Fruit fly (Drosophila melanogaster) whole organism, embryonic: Measurements from ENCODE around the gene ninaB.

Experiments
- CG10543 ChIP-seq: fragments of 200-800 bp; sonication (Bioruptor generic); optimal IDR thresholded peaks from 3 replicates; lab custom pipeline; 2017; ENCODE audit warnings: missing biosample characterization, mild to moderate bottlenecking, missing genetic modification characterization, moderate library complexity
- CG10959 ChIP-seq: fragments of 200-800 bp; sonication (Bioruptor generic); IDR thresholded peaks from 2 replicates; pipeline ENCODE4 v1.3.6; 2022; ENCODE audit warnings: missing biosample characterization, missing genetic modification characterization
- CG12659 ChIP-seq: fragments of 200-800 bp; sonication (Bioruptor generic); optimal IDR thresholded peaks from 3 replicates; lab custom pipeline; 2017; ENCODE audit warnings: mild to moderate bottlenecking, missing biosample characterization, missing genetic modification reagents, missing genetic modification characterization
- CG13624 ChIP-seq: fragments of 200-800 bp; sonication (Bioruptor generic); optimal IDR thresholded peaks from 2 replicates; lab custom pipeline; 2016; ENCODE audit warnings: missing biosample characterization, missing genetic modification characterization
- CG14860 ChIP-seq: fragments of 200-800 bp; sonication (Bioruptor generic); IDR thresholded peaks from 3 replicates; pipeline ENCODE4 v1.3.6; 2022; ENCODE audit warnings: missing biosample characterization, missing genetic modification characterization; ENCODE audit not compliant: partially characterized antibody
- CG18764 ChIP-seq: fragments of 200-800 bp; sonication (Bioruptor generic); optimal IDR thresholded peaks from 3 replicates; lab custom pipeline; 2016; ENCODE audit warnings: missing biosample characterization, missing genetic modification characterization
- CG2875 ChIP-seq: fragments of 200-800 bp; sonication (Bioruptor generic); optimal IDR thresholded peaks from 2 replicates; lab custom pipeline; 2017; ENCODE audit warnings: missing biosample characterization, mild to moderate bottlenecking, missing genetic modification characterization, missing genetic modification reagents
- CG30431 ChIP-seq: fragments of 200-800 bp; sonication (Bioruptor generic); optimal IDR thresholded peaks from 2 replicates; lab custom pipeline; 2017; ENCODE audit warnings: missing biosample characterization, missing genetic modification characterization
- CG31388 ChIP-seq: fragments of 200-800 bp; sonication (Bioruptor generic); optimal IDR thresholded peaks from 2 replicates; lab custom pipeline; 2016; ENCODE audit warnings: missing biosample characterization, missing genetic modification characterization
- CG31441 ChIP-seq: fragments of 200-800 bp; sonication (Bioruptor generic); IDR thresholded peaks from 2 replicates; pipeline ENCODE4 v1.3.6; 2022; ENCODE audit warnings: missing biosample characterization, missing genetic modification characterization
- CG3407 ChIP-seq: fragments of 200-800 bp; sonication (Bioruptor generic); optimal IDR thresholded peaks from 2 replicates; lab custom pipeline; 2018; ENCODE audit warnings: missing biosample characterization, mild to moderate bottlenecking, missing genetic modification characterization
- CG34422 ChIP-seq: fragments of 200-800 bp; sonication (Bioruptor generic); IDR thresholded peaks from 3 replicates; pipeline ENCODE4 v1.3.6; 2022; ENCODE audit warnings: missing biosample characterization, missing genetic modification characterization
- CG3838 ChIP-seq: fragments of 200-800 bp; sonication (Bioruptor generic); optimal IDR thresholded peaks from 3 replicates; lab custom pipeline; 2016; ENCODE audit warnings: missing biosample characterization, missing genetic modification characterization
- CG4282 ChIP-seq: fragments of 200-800 bp; sonication (Bioruptor generic); optimal IDR thresholded peaks from 2 replicates; lab custom pipeline; 2016; ENCODE audit warnings: missing biosample characterization, missing genetic modification characterization
- CG5180 ChIP-seq: fragments of 200-800 bp; sonication (Bioruptor generic); optimal IDR thresholded peaks from 3 replicates; lab custom pipeline; 2017; ENCODE audit warnings: missing biosample characterization, missing genetic modification characterization, mild to moderate bottlenecking, moderate library complexity, missing genetic modification reagents
- CG6654 ChIP-seq: fragments of 200-800 bp; sonication (Bioruptor generic); optimal IDR thresholded peaks from 2 replicates; lab custom pipeline; 2017; ENCODE audit warnings: missing biosample characterization, mild to moderate bottlenecking, missing genetic modification characterization
- CG7372 ChIP-seq: fragments of 200-800 bp; sonication (Bioruptor generic); IDR thresholded peaks from 2 replicates; pipeline ENCODE4 v1.3.6; 2022; ENCODE audit warnings: missing biosample characterization, missing genetic modification characterization
- CG9609 ChIP-seq: fragments of 200-800 bp; sonication (Bioruptor generic); optimal IDR thresholded peaks from 3 replicates; lab custom pipeline; 2016; ENCODE audit warnings: missing biosample characterization, missing genetic modification characterization
- Camta ChIP-seq: fragments of 200-800 bp; sonication (Bioruptor generic); optimal IDR thresholded peaks from 2 replicates; lab custom pipeline; 2016; ENCODE audit warnings: missing biosample characterization, missing genetic modification characterization
- CrebB ChIP-seq: fragments of 200-800 bp; sonication (Bioruptor generic); optimal IDR thresholded peaks from 3 replicates; lab custom pipeline; 2018; ENCODE audit warnings: missing biosample characterization, mild to moderate bottlenecking, missing genetic modification characterization
- Dad ChIP-seq: fragments of 200-800 bp; sonication (Bioruptor generic); optimal IDR thresholded peaks from 3 replicates; lab custom pipeline; 2016; ENCODE audit warnings: missing biosample characterization, missing genetic modification characterization
- Dek ChIP-seq: fragments of 200-800 bp; sonication (Bioruptor generic); optimal IDR thresholded peaks from 3 replicates; lab custom pipeline; 2019; ENCODE audit warnings: missing biosample characterization, mild to moderate bottlenecking, missing genetic modification characterization, moderate library complexity
- Dip3 ChIP-seq: fragments of 200-800 bp; sonication (Bioruptor generic); optimal IDR thresholded peaks from 3 replicates; lab custom pipeline; 2016; ENCODE audit warnings: missing biosample characterization, missing genetic modification characterization
- Jarid2 ChIP-seq: fragments of 200-800 bp; sonication (Bioruptor generic); optimal IDR thresholded peaks from 3 replicates; lab custom pipeline; 2017; ENCODE audit warnings: mild to moderate bottlenecking, missing biosample characterization, missing genetic modification reagents, missing genetic modification characterization
- Meics ChIP-seq: fragments of 200-800 bp; sonication (Bioruptor generic); optimal IDR thresholded peaks from 2 replicates; lab custom pipeline; 2017; ENCODE audit warnings: missing biosample characterization, mild to moderate bottlenecking, missing genetic modification characterization
- Neu2 ChIP-seq: fragments of 200-800 bp; sonication (Bioruptor generic); optimal IDR thresholded peaks from 3 replicates; lab custom pipeline; 2016; ENCODE audit warnings: missing biosample characterization, missing genetic modification characterization, borderline replicate concordance
- Rfx ChIP-seq: fragments of 200-800 bp; sonication (Bioruptor generic); IDR thresholded peaks from 2 replicates; pipeline ENCODE4 v1.3.6; 2022; ENCODE audit warnings: missing biosample characterization, missing genetic modification characterization
- Usf ChIP-seq: fragments of 200-800 bp; sonication (Bioruptor generic); optimal IDR thresholded peaks from 2 replicates; lab custom pipeline; 2017; ENCODE audit warnings: missing genotype, missing biosample characterization, missing genetic modification characterization
- ato ChIP-seq: fragments of 200-800 bp; sonication (Bioruptor generic); IDR thresholded peaks from 2 replicates; pipeline ENCODE4 v1.3.6; 2022; ENCODE audit warnings: missing biosample characterization, missing genetic modification characterization; ENCODE audit not compliant: partially characterized antibody
- btn ChIP-seq: fragments of 200-800 bp; sonication (Bioruptor generic); optimal IDR thresholded peaks from 2 replicates; lab custom pipeline; 2016; ENCODE audit warnings: missing biosample characterization, missing genetic modification characterization
- chm ChIP-seq: fragments of 200-800 bp; sonication (Bioruptor generic); IDR thresholded peaks from 2 replicates; pipeline ENCODE4 v1.3.6; 2022; ENCODE audit warnings: missing biosample characterization, missing genetic modification characterization
- dati ChIP-seq: fragments of 200-800 bp; sonication (Bioruptor generic); IDR thresholded peaks from 2 replicates; pipeline ENCODE4 v1.3.6; 2022; ENCODE audit warnings: missing biosample characterization, missing genetic modification characterization
- ewg ChIP-seq: fragments of 200-800 bp; sonication (Bioruptor generic); optimal IDR thresholded peaks from 3 replicates; lab custom pipeline; 2017; ENCODE audit warnings: mild to moderate bottlenecking, missing biosample characterization, missing genetic modification reagents, missing genetic modification characterization
- eyg ChIP-seq: fragments of 200-800 bp; sonication (Bioruptor generic); optimal IDR thresholded peaks from 3 replicates; lab custom pipeline; 2016; ENCODE audit warnings: missing biosample characterization, missing genetic modification characterization
- fu2 ChIP-seq: fragments of 200-800 bp; sonication (Bioruptor generic); optimal IDR thresholded peaks from 2 replicates; lab custom pipeline; 2016; ENCODE audit warnings: missing biosample characterization, missing genetic modification characterization
- gem ChIP-seq: fragments of 200-800 bp; sonication (Bioruptor generic); optimal IDR thresholded peaks from 2 replicates; lab custom pipeline; 2019; ENCODE audit warnings: missing biosample characterization, mild to moderate bottlenecking, missing genetic modification characterization, moderate library complexity
- h ChIP-seq: fragments of >200 bp; optimal IDR thresholded peaks from 2 replicates; lab custom pipeline; 2017
- insv ChIP-seq, 2 experiments: fragments of 200-800 bp; sonication (Bioruptor generic); optimal IDR thresholded peaks; 3 replicates each; lab custom pipeline; 2016 to 2018; ENCODE audit warnings: missing biosample characterization in 2 of 2, missing genetic modification characterization in 2 of 2
- jumu ChIP-seq: fragments of 200-800 bp; sonication (Bioruptor generic); optimal IDR thresholded peaks from 3 replicates; lab custom pipeline; 2016; ENCODE audit warnings: missing biosample characterization, missing genetic modification characterization
- ken ChIP-seq: fragments of 200-800 bp; sonication (Bioruptor generic); IDR thresholded peaks from 3 replicates; pipeline ENCODE4 v1.3.6; 2022; ENCODE audit warnings: missing biosample characterization, missing genetic modification characterization
- oc ChIP-seq: fragments of 200-800 bp; sonication (Bioruptor generic); optimal IDR thresholded peaks from 2 replicates; lab custom pipeline; 2018; ENCODE audit warnings: missing biosample characterization, mild to moderate bottlenecking, missing genetic modification characterization, moderate library complexity
- org-1 ChIP-seq: fragments of 200-800 bp; sonication (Bioruptor generic); optimal IDR thresholded peaks from 2 replicates; lab custom pipeline; 2017; ENCODE audit warnings: missing biosample characterization, missing genetic modification characterization
- pan ChIP-seq, 4 experiments: fragments of >200 bp in 3 of 4; fragments of 200-800 bp in 1 of 4; sonication (Bioruptor generic) in 1 of 4; optimal IDR thresholded peaks in 3 of 4; IDR thresholded peaks in 1 of 4; 2 replicates each; pipeline versions ENCODE4 v1.3.6 to Lab custom; 2017 to 2022; ENCODE audit warnings: missing biosample characterization in 2 of 4, missing genetic modification characterization in 2 of 4, mixed read lengths in 1 of 4
- pros ChIP-seq: fragments of 200-800 bp; sonication (Bioruptor generic); optimal IDR thresholded peaks from 3 replicates; lab custom pipeline; 2019; ENCODE audit warnings: missing biosample characterization, mild to moderate bottlenecking, missing genetic modification characterization, moderate library complexity
- shn ChIP-seq: fragments of 200-800 bp; sonication (Bioruptor generic); optimal IDR thresholded peaks from 3 replicates; lab custom pipeline; 2016; ENCODE audit warnings: missing biosample characterization, missing genetic modification characterization
- tll ChIP-seq, 2 experiments: fragments of 200-800 bp in 1 of 2; fragments of >200 bp in 1 of 2; sonication (Bioruptor generic) in 1 of 2; optimal IDR thresholded peaks; 2 replicates each; lab custom pipeline; 2017 to 2019; ENCODE audit warnings: missing biosample characterization in 2 of 2, missing genetic modification characterization in 2 of 2, mild to moderate bottlenecking in 1 of 2, moderate library complexity in 1 of 2
- vvl ChIP-seq: fragments of 200-800 bp; sonication (Bioruptor generic); IDR thresholded peaks from 2 replicates; pipeline ENCODE4 v1.3.6; 2022; ENCODE audit warnings: missing biosample characterization, missing genetic modification characterization
- wdn ChIP-seq: fragments of 200-800 bp; sonication (Bioruptor generic); IDR thresholded peaks from 2 replicates; pipeline ENCODE4 v1.3.6; 2022; ENCODE audit warnings: missing biosample characterization, missing genetic modification characterization
- zf30C ChIP-seq: fragments of 200-800 bp; sonication (Bioruptor generic); optimal IDR thresholded peaks from 3 replicates; lab custom pipeline; 2018; ENCODE audit warnings: missing biosample characterization, mild to moderate bottlenecking, missing genetic modification characterization

The ninaB gene

dm6 chr3R:13683624-13684568, 16.5 kb upstream of the ninaB start, which contains the start of gene flfl (continued):
- TF ChIP-seq shn (no peak), eyg (GFP tag; lab: Kevin White, UChicago) (peak; percentile 3), Dek (tag; lab: Kevin White, UChicago) (no peak), zf30C (GFP tag; lab: Kevin White, UChicago) (no peak), CG13624 (peak; percentile 34), Dad (no peak), Rfx (GFP tag; lab: Robert Waterston, UW) (no peak), chm (GFP tag; lab: Robert Waterston, UW) (no peak), tll (GFP tag; optimal IDR thresholded peaks at IDR 0.05; lab: Kevin White, UChicago) (peak in 1 of 2 experiments; percentile 26), CG12659 (peak; percentile 83), org-1 (GFP tag; lab: Kevin White, UChicago) (no peak), dati (GFP tag; lab: Robert Waterston, UW) (no peak), pros (GFP tag; lab: Kevin White, UChicago) (no peak), CG5180 (GFP tag; lab: Kevin White, UChicago) (peak; percentile 0), CrebB (tag; lab: Kevin White, UChicago) (no peak), CG3838 (no peak), CG9609 (GFP tag; lab: Kevin White, UChicago) (no peak), CG10543 (peak; percentile 10), CG31441 (GFP tag; lab: Robert Waterston, UW) (no peak), Meics (no peak), CG31388 (no peak), fu2 (GFP tag; lab: Kevin White, UChicago) (no peak), CG3407 (no peak), Jarid2 (GFP tag; lab: Kevin White, UChicago) (peak; percentile 31), CG34422 (GFP tag; lab: Robert Waterston, UW) (no peak), insv (GFP tag; optimal IDR thresholded peaks at IDR 0.05; lab: Kevin White, UChicago) (no peak), ewg (peak; percentile 26), CG30431 (GFP tag; lab: Kevin White, UChicago) (no peak), btn (peak; percentile 6), Dip3 (GFP tag; lab: Kevin White, UChicago) (no peak), CG4282 (GFP tag; lab: Kevin White, UChicago) (no peak), CG2875 (GFP tag; lab: Kevin White, UChicago) (no peak), vvl (GFP tag; lab: Robert Waterston, UW) (no peak), CG10959 (no peak), jumu (peak; percentile 35), Camta (no peak), oc (tag; lab: Kevin White, UChicago) (no peak), ato (GFP tag; lab: Robert Waterston, UW) (no peak), CG18764 (GFP tag; lab: Kevin White, UChicago) (peak; percentile 35), Neu2 (GFP tag; lab: Kevin White, UChicago) (no peak), CG6654 (GFP tag; lab: Kevin White, UChicago) (no peak), CG7372 (GFP tag; lab: Robert Waterston, UW) (no peak), h (lab: Kevin White, UChicago) (no peak), Usf (GFP tag; lab: Kevin White, UChicago) (no peak), wdn (no peak), ken (GFP tag; lab: Robert Waterston, UW) (no peak), pan (optimal IDR thresholded peaks at IDR 0.05; lab: Kevin White, UChicago) (no peak), pan (GFP tag; optimal IDR thresholded peaks at IDR 0.05 in 1 of 2, IDR thresholded peaks at IDR 0.05 in 1 of 2) (no peak), gem (tag; lab: Kevin White, UChicago) (no peak), CG14860 (GFP tag; lab: Robert Waterston, UW) (no peak)
